Fruit fly (Drosophila melanogaster): Measurements from ENCODE around the gene CG18223.

The CG18223 gene

DNA sequence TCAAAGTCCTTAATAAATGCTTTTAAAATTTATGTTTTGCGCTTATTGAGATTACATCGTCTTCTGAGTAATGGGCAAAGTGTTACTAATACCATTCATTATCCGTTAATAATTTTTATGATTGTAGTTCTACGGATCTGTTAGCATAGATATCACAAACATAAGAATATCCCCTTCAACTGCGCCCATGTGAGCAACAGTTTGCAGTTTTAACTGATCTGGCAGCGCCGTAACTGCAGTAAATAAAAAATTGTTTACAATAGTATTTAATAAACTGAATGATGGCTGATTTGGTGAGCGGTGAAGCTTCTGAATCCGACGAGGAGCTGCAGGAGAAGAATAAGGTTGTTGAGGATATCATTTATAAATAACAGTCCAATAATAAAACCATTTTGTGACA lies 50.1 kb downstream of the CG18223 start, which contains the start of gene Blos3 (continued):
- TF ChIP-seq bsh (GFP tag; optimal IDR thresholded peaks at IDR 0.05) (peak in 1 of 2 experiments; percentile 40), Hmx (GFP tag; optimal IDR thresholded peaks at IDR 0.05) (peak; percentile 41), sqz (GFP tag; optimal IDR thresholded peaks at IDR 0.05) (no peak), CG15601 (tag; optimal IDR thresholded peaks at IDR 0.05) (peak; percentile 6), Sry-δ (GFP tag; optimal IDR thresholded peaks at IDR 0.05) (peak; percentile 29), kay (GFP tag; optimal IDR thresholded peaks at IDR 0.05) (no peak), lilli (GFP tag; optimal IDR thresholded peaks at IDR 0.05) (peak; percentile 70), kah (GFP tag; optimal IDR thresholded peaks at IDR 0.05) (peak; percentile 69), sima (GFP tag; optimal IDR thresholded peaks at IDR 0.05) (peak; percentile 11), Hr51 (GFP tag; optimal IDR thresholded peaks at IDR 0.05) (peak in 1 of 2 experiments; percentile 9), ssp (GFP tag; IDR thresholded peaks at IDR 0.05) (no peak), slbo (GFP tag; IDR thresholded peaks at IDR 0.05) (peak; percentile 65), Max (GFP tag; optimal IDR thresholded peaks at IDR 0.05) (no peak), CG4820 (GFP tag; optimal IDR thresholded peaks at IDR 0.05) (peak; percentile 35), CG13296 (GFP tag; optimal IDR thresholded peaks at IDR 0.05) (peak; percentile 27), ttk (GFP tag; IDR thresholded peaks at IDR 0.05) (peak; percentile 25; the same call in 1 of the 2 replicates), dmrt11E (tag; optimal IDR thresholded peaks at IDR 0.05) (peak; percentile 5), row (GFP tag; IDR thresholded peaks at IDR 0.05) (peak; percentile 67), CG12104 (GFP tag; optimal IDR thresholded peaks at IDR 0.05) (peak; percentile 12), Fer1 (GFP tag; optimal IDR thresholded peaks at IDR 0.05) (peak; percentile 43), Med (GFP tag) (peak; percentile 93), Stat92E (GFP tag; optimal IDR thresholded peaks at IDR 0.05) (no peak), CG9817 (tag; optimal IDR thresholded peaks at IDR 0.05) (peak; percentile 52), CG14667 (GFP tag; IDR thresholded peaks at IDR 0.05) (peak; percentile 4; the same call in 1 of the 2 replicates), prd (optimal IDR thresholded peaks at IDR 0.05) (no peak), prd (GFP tag; IDR thresholded peaks at IDR 0.05) (peak; percentile 54), Aef1 (GFP tag; IDR thresholded peaks at IDR 0.05) (peak; percentile 20; the same call in 1 of the 3 replicates), CG3838 (GFP tag; optimal IDR thresholded peaks at IDR 0.05) (peak; percentile 16), mam (GFP tag; optimal IDR thresholded peaks at IDR 0.05) (peak; percentile 65), CG10543 (GFP tag; optimal IDR thresholded peaks at IDR 0.05) (no peak), Opbp (GFP tag; IDR thresholded peaks at IDR 0.05; ENCODE audit: partially characterized antibody) (no peak), Taf1 (GFP tag; IDR thresholded peaks at IDR 0.05) (no peak), tna (GFP tag; IDR thresholded peaks at IDR 0.05; ENCODE audit: partially characterized antibody) (no peak), Atf6 (GFP tag; IDR thresholded peaks at IDR 0.05) (peak; percentile 41), HLH54F (GFP tag; optimal IDR thresholded peaks at IDR 0.05) (peak; percentile 19), CG34422 (GFP tag; IDR thresholded peaks at IDR 0.05) (peak; percentile 25; the same call in 1 of the 3 replicates), Ets97D (GFP tag; optimal IDR thresholded peaks at IDR 0.05) (peak; percentile 14), CG8944 (GFP tag; optimal IDR thresholded peaks at IDR 0.05) (peak; percentile 29), NK7.1 (GFP tag; optimal IDR thresholded peaks at IDR 0.05) (no peak), MBD-R2 (GFP tag; IDR thresholded peaks at IDR 0.05) (peak; percentile 61), CG12219 (GFP tag; optimal IDR thresholded peaks at IDR 0.05) (peak; percentile 9), CG10979 (tag; optimal IDR thresholded peaks at IDR 0.05) (peak; percentile 51), Antp (GFP tag; optimal IDR thresholded peaks at IDR 0.05) (peak; percentile 54), CG9932 (GFP tag; IDR thresholded peaks at IDR 0.05) (0 out of 2 replicates have a peak, but pooled peaks have one; percentile 41), twi (tag; optimal IDR thresholded peaks at IDR 0.05) (no peak), lmd (GFP tag; IDR thresholded peaks at IDR 0.05) (peak; percentile 36; the same call in 1 of the 2 replicates), CG12299 (tag; optimal IDR thresholded peaks at IDR 0.05) (no peak), Drgx (GFP tag; IDR thresholded peaks at IDR 0.05) (peak; percentile 27; the same call in 1 of the 2 replicates), CG1792 (GFP tag; optimal IDR thresholded peaks at IDR 0.05) (peak; percentile 39), CG9609 (GFP tag; optimal IDR thresholded peaks at IDR 0.05) (peak; percentile 27), dpn (GFP tag; optimal IDR thresholded peaks at IDR 0.05) (peak; percentile 43 to 56)
